Worm (Caenorhabditis elegans): Measurements from ENCODE around the gene klp-3.

Gene klp-3

DNA sequence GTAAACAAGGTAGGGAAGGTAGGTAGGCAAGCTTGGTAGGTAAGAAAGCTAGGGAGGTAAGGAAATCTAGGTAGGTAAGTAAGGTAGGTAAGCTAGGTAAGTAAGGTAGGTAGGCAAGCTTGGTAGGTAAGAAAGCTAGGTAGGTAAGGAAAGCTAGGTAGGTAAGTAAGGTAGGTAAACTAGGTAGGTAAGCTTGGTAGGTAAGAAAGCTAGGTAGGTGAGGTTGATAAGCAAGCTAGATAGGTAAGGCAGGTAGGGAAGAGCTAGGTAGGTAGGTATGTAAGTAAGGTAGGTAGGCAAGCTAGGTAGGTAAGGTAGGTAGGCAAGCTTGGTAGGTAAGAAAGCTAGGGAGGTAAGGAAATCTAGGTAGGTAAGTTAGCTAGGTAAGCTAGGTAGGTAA lies 41.0 kb downstream of the klp-3 start:
- TF ChIP-seq tbx-11 (GFP tag; IDR thresholded peaks at IDR 0.05) (peak; percentile 64), sea-1 (GFP tag; conservative IDR thresholded peaks at IDR 0.05) (0 out of 2 replicates have a peak, but pooled peaks have one; percentile 43)

DNA sequence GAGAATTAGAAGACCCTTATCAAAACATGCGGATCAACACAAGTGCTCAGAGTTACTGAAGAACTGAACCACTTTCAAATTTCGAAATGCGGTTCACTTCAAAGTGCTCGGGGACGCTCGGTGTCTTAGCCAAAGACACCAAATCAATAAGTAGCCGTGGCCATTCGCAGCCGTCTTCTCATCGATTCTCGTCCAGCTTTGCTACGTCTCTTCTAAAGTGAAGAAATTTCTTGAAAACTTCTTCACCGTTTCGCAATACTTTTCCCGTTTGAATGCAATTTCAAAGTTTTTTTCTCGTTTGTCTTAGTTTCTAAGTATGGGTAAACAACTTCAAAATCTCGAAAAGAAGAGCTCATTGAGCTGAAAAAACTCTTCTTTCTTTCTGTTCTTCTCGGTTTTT lies 42.7 kb downstream of the klp-3 start:
- no peak for TF ChIP-seq pes-1 (GFP tag; IDR thresholded peaks at IDR 0.05)
- no peak for TF ChIP-seq flt-1 (GFP tag; IDR thresholded peaks at IDR 0.05)
- no peak for TF ChIP-seq tra-4 (tag; optimal IDR thresholded peaks at IDR 0.05)
- no peak for TF ChIP-seq sea-1 (GFP tag; conservative IDR thresholded peaks at IDR 0.05)
- no peak for TF ChIP-seq hmbx-1 (tag; optimal IDR thresholded peaks at IDR 0.05)
- TF ChIP-seq hmg-4 (GFP tag; optimal IDR thresholded peaks at IDR 0.05): no peak
- no peak for TF ChIP-seq hnd-1 (tag; optimal IDR thresholded peaks at IDR 0.05)
- TF ChIP-seq aly-1 (tag; optimal IDR thresholded peaks at IDR 0.05): no peak

DNA sequence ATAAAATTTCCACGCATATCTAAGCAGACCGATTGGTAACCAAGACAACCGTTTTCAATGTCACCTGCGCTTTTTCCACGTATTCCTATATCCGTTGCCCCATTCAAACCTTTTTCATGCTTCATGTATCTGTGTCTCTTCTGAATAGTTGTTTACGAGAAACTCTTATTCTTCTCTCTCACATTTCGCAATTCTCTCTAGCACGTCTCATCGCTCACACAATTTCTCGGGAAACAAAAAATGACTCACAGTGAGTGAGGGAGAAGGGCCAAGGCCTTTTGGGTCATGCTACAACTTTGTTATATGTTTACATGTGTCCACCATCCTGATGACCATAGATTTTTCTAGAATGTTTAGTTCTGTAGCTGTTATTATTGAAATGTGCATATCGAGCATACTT lies 45.1 kb downstream of the klp-3 start:
- TF ChIP-seq tra-4 (tag; optimal IDR thresholded peaks at IDR 0.05): no peak
- TF ChIP-seq ama-1 (optimal IDR thresholded peaks at IDR 0.05): no peak
- TF ChIP-seq flt-1 (GFP tag; IDR thresholded peaks at IDR 0.05): no peak
- TF ChIP-seq scrt-1 (GFP tag; IDR thresholded peaks at IDR 0.05): no peak
- no peak for TF ChIP-seq ets-7 (tag; optimal IDR thresholded peaks at IDR 0.05)
- no peak for TF ChIP-seq ceh-13 (GFP tag; optimal IDR thresholded peaks at IDR 0.05)
- TF ChIP-seq sea-1 (GFP tag; conservative IDR thresholded peaks at IDR 0.05): no peak
- no peak for TF ChIP-seq F13C5.2 (tag; optimal IDR thresholded peaks at IDR 0.05)
- TF ChIP-seq ceh-36 (tag; optimal IDR thresholded peaks at IDR 0.05): no peak
- TF ChIP-seq B0310.2 (tag; optimal IDR thresholded peaks at IDR 0.05): no peak

- TF ChIP-seq aly-1 (tag; optimal IDR thresholded peaks at IDR 0.05): no peak
- no peak for TF ChIP-seq ets-7 (tag; optimal IDR thresholded peaks at IDR 0.05)
These were observed 46.6 kb downstream of the klp-3 start for ce11 chrII:7888759-7889158.

DNA sequence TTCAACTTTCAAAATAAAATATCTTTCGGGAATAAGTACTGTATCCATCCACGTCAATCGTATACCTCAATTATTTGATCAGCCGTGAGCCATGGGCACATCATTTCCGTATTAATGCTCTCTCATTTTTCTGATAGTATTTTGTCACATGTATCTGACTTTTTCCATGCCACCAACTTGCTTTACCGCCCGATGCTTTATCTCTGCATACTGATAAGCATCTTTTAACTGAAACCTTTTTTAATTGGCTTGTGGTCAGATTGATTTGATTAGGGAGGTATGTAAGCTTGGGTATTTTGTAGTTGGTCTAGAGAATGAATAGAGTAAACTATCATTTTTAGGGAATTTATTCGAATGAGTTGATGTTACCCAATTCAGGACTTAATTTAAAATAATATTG lies 47.2 kb downstream of the klp-3 start:
- TF ChIP-seq tbx-37 (GFP tag; conservative IDR thresholded peaks at IDR 0.05): no peak

DNA sequence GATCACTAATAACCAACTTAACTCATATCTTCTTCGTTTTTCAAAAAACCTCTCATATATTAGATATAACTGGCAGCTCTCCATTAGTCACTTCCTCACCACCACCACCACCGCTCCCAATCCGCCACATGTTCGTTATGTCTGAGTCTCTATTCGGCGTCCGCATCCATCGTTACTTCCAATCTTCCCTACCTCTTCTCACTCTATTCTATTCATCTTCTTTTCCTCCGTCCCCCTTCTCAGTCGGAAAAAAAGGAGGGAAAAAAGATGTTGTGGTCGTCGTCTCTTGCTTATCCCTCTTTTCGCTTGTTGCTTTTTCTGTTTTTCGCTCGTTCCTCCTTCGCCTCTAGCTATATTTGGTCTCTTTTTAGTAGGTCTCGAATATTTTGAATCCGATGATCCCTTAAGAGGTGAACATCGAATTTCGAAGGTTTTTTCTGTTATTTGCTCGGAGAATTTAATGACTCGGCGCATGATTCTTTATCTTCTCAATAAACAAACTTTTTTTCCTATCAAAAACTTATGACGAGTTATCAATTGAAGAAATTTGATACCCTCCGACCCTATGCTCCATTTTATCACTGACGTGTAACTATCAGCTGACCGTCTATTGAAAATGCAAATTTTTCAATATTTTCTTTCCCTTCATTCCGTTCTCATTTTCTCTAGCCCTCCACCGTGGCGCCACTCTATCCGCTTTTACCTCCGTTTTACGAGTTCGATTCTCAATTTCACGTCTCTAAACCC lies 49.9 kb downstream of the klp-3 start:
- TF ChIP-seq scrt-1 (GFP tag; IDR thresholded peaks at IDR 0.05) (no peak), sea-1 (GFP tag; conservative IDR thresholded peaks at IDR 0.05) (no peak), ceh-13 (GFP tag; optimal IDR thresholded peaks at IDR 0.05) (no peak), flt-1 (GFP tag; IDR thresholded peaks at IDR 0.05) (no peak), tbx-11 (GFP tag; IDR thresholded peaks at IDR 0.05) (no peak), hmbx-1 (tag; optimal IDR thresholded peaks at IDR 0.05) (no peak), aly-1 (tag; optimal IDR thresholded peaks at IDR 0.05) (no peak), pes-1 (GFP tag; IDR thresholded peaks at IDR 0.05) (no peak), F13C5.2 (tag; optimal IDR thresholded peaks at IDR 0.05) (no peak), hmg-4 (GFP tag; optimal IDR thresholded peaks at IDR 0.05) (no peak), B0310.2 (tag; optimal IDR thresholded peaks at IDR 0.05) (no peak), ets-7 (tag; optimal IDR thresholded peaks at IDR 0.05) (no peak), tra-4 (tag; optimal IDR thresholded peaks at IDR 0.05) (no peak), tbx-37 (GFP tag; conservative IDR thresholded peaks at IDR 0.05) (no peak), ama-1 (optimal IDR thresholded peaks at IDR 0.05) (no peak), hnd-1 (tag; optimal IDR thresholded peaks at IDR 0.05) (no peak), ceh-36 (tag; optimal IDR thresholded peaks at IDR 0.05) (no peak)

DNA sequence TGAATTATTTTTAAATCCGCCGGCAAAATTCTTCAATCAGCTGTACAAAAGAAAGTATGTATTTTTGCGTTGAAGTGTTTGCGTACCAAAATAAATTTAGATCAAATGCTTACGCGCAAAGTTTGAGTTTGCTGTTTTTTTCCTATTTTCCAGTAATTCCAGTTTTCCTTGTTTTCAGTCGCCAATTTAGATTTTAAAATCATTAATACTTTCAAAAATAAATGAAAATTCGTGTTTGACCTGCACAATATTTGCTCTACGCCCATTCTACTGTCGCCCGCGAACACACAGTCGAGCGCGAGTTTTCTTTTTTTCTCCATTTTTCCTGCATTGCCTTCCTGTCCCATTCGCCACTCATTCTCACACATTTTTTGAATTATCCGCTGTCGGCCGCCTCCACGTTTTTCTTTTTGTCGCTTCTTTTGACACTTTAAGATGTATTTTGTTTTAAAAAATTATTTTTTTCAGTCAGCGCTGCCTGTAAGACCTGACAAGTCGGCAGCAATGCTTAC lies 50.7 kb downstream of the klp-3 start, which contains the start of gene ptc-1:
Gene ptc-1, plus strand, starts transcription at position 462 of the 512 bp plus-strand sequence.
- no peak for TF ChIP-seq hmg-4 (GFP tag; optimal IDR thresholded peaks at IDR 0.05)
- TF ChIP-seq hnd-1 (tag; optimal IDR thresholded peaks at IDR 0.05): no peak
- TF ChIP-seq tbx-37 (GFP tag; conservative IDR thresholded peaks at IDR 0.05): no peak
- no peak for TF ChIP-seq ceh-13 (GFP tag; optimal IDR thresholded peaks at IDR 0.05)

- TF ChIP-seq ceh-13 (GFP tag; optimal IDR thresholded peaks at IDR 0.05) (no peak), tra-4 (tag; optimal IDR thresholded peaks at IDR 0.05) (no peak), scrt-1 (GFP tag; IDR thresholded peaks at IDR 0.05) (no peak), sea-1 (GFP tag; conservative IDR thresholded peaks at IDR 0.05) (no peak), tbx-37 (GFP tag; conservative IDR thresholded peaks at IDR 0.05) (no peak), F13C5.2 (tag; optimal IDR thresholded peaks at IDR 0.05) (no peak), flt-1 (GFP tag; IDR thresholded peaks at IDR 0.05) (no peak), hnd-1 (tag; optimal IDR thresholded peaks at IDR 0.05) (no peak), pes-1 (GFP tag; IDR thresholded peaks at IDR 0.05) (no peak), ceh-36 (tag; optimal IDR thresholded peaks at IDR 0.05) (no peak), B0310.2 (tag; optimal IDR thresholded peaks at IDR 0.05) (no peak), ama-1 (optimal IDR thresholded peaks at IDR 0.05) (no peak), aly-1 (tag; optimal IDR thresholded peaks at IDR 0.05) (no peak)
These were observed 51.5 kb downstream of the klp-3 start for ce11 chrII:7893648-7894047.

DNA sequence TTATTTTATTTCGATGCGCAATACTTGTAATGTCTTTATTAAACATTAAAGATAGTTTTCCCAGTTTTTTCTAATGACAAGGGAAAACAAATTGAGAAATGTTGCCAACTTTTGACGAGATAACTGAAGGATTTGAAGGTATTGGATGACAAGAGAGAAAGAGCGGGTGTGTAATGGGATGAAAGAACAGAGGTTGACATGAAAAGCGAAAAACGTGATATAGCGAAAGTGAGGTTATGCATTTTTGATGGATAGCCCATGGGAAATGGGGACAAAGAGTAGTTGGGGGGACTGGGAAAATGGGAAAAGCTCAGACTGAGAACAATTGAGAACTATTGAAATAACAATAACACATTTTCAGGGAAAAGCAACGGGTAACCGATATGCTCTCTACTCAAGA lies 53.0 kb downstream of the klp-3 start:
- TF ChIP-seq ama-1 (optimal IDR thresholded peaks at IDR 0.05): no peak
- no peak for TF ChIP-seq pes-1 (GFP tag; IDR thresholded peaks at IDR 0.05)
- no peak for TF ChIP-seq tbx-37 (GFP tag; conservative IDR thresholded peaks at IDR 0.05)

All from whole organism, early embryonic.